Fruit fly (Drosophila melanogaster) whole organism, embryonic: ENCODE data around the gene kdn.

Experiments
- ATbp ChIP-seq: fragments of 200-800 bp; sonication (Bioruptor generic); optimal IDR thresholded peaks from 2 replicates; lab custom pipeline; 2017; ENCODE audit warnings: missing biosample characterization, mild to moderate bottlenecking, missing genetic modification characterization, missing genetic modification reagents
- Abd-B ChIP-seq: fragments of 200-800 bp; sonication (Bioruptor generic); optimal IDR thresholded peaks from 2 replicates; lab custom pipeline; 2018; ENCODE audit warnings: missing biosample characterization, mild to moderate bottlenecking, missing genetic modification characterization, moderate library complexity
- Atf-2 ChIP-seq: fragments of 200-800 bp; sonication (Bioruptor generic); optimal IDR thresholded peaks from 2 replicates; lab custom pipeline; 2016; ENCODE audit warnings: missing biosample characterization, missing genetic modification characterization
- B-H1 ChIP-seq: fragments of 200-800 bp; sonication (Bioruptor generic); IDR thresholded peaks from 3 replicates; pipeline ENCODE4 v1.3.6; 2022; ENCODE audit warnings: missing biosample characterization, missing genetic modification characterization
- Blimp-1 ChIP-seq: fragments of 200-800 bp; sonication (Bioruptor generic); optimal IDR thresholded peaks from 3 replicates; lab custom pipeline; 2018; ENCODE audit warnings: missing biosample characterization, missing genetic modification characterization, mild to moderate bottlenecking, moderate library complexity, missing genetic modification reagents
- C15 ChIP-seq: fragments of 200-800 bp; sonication (Bioruptor generic); IDR thresholded peaks from 3 replicates; pipeline ENCODE4 v1.3.6; 2022; ENCODE audit warnings: missing biosample characterization, missing genetic modification characterization
- CG10267 ChIP-seq: fragments of 200-800 bp; sonication (Bioruptor generic); optimal IDR thresholded peaks from 2 replicates; lab custom pipeline; 2018; ENCODE audit warnings: missing biosample characterization, mild to moderate bottlenecking, missing genetic modification characterization, moderate library complexity
- CG10565 ChIP-seq: fragments of 200-800 bp; sonication (Bioruptor generic); optimal IDR thresholded peaks from 3 replicates; lab custom pipeline; 2016; ENCODE audit warnings: missing biosample characterization, mild to moderate bottlenecking, missing genetic modification characterization
- CG10959 ChIP-seq: fragments of 200-800 bp; sonication (Bioruptor generic); IDR thresholded peaks from 2 replicates; pipeline ENCODE4 v1.3.6; 2022; ENCODE audit warnings: missing biosample characterization, missing genetic modification characterization
- CG11093 ChIP-seq: fragments of 200-800 bp; sonication (Bioruptor generic); IDR thresholded peaks from 3 replicates; pipeline ENCODE4 v1.3.6; 2022; ENCODE audit warnings: missing biosample characterization, missing genetic modification characterization
- CG12104 ChIP-seq: fragments of 200-800 bp; sonication (Bioruptor generic); optimal IDR thresholded peaks from 3 replicates; lab custom pipeline; 2016; ENCODE audit warnings: missing biosample characterization, missing genetic modification characterization
- CG13424 ChIP-seq: fragments of 200-800 bp; sonication (Bioruptor generic); optimal IDR thresholded peaks from 2 replicates; lab custom pipeline; 2019; ENCODE audit warnings: missing biosample characterization, mild to moderate bottlenecking, missing genetic modification characterization, moderate library complexity
- CG13894 ChIP-seq: fragments of 200-800 bp; sonication (Bioruptor generic); optimal IDR thresholded peaks from 3 replicates; lab custom pipeline; 2018; ENCODE audit warnings: missing biosample characterization, mild to moderate bottlenecking, missing genetic modification characterization, moderate library complexity
- CG14050 ChIP-seq: fragments of 200-800 bp; sonication (Bioruptor generic); IDR thresholded peaks from 3 replicates; pipeline ENCODE4 v1.3.6; 2022; ENCODE audit warnings: missing biosample characterization, missing genetic modification characterization
- CG18011 ChIP-seq: fragments of 200-800 bp; sonication (Bioruptor generic); optimal IDR thresholded peaks from 2 replicates; lab custom pipeline; 2017; ENCODE audit warnings: missing biosample characterization, missing genetic modification characterization, mild to moderate bottlenecking, moderate library complexity, missing genotype
- CG31224 ChIP-seq: fragments of 200-800 bp; sonication (Bioruptor generic); IDR thresholded peaks from 2 replicates; pipeline ENCODE4 v1.3.6; 2022; ENCODE audit warnings: missing biosample characterization, missing genetic modification characterization
- CG34422 ChIP-seq: fragments of 200-800 bp; sonication (Bioruptor generic); IDR thresholded peaks from 3 replicates; pipeline ENCODE4 v1.3.6; 2022; ENCODE audit warnings: missing biosample characterization, missing genetic modification characterization
- CG7372 ChIP-seq: fragments of 200-800 bp; sonication (Bioruptor generic); IDR thresholded peaks from 2 replicates; pipeline ENCODE4 v1.3.6; 2022; ENCODE audit warnings: missing biosample characterization, missing genetic modification characterization
- CG9437 ChIP-seq: fragments of 200-800 bp; sonication (Bioruptor generic); optimal IDR thresholded peaks from 2 replicates; lab custom pipeline; 2018; ENCODE audit warnings: missing biosample characterization, mild to moderate bottlenecking, missing genetic modification characterization
- CG9727 ChIP-seq: fragments of 200-800 bp; sonication (Bioruptor generic); optimal IDR thresholded peaks from 3 replicates; lab custom pipeline; 2017; ENCODE audit warnings: missing biosample characterization, mild to moderate bottlenecking, missing genetic modification characterization
- CkIIα-i1 ChIP-seq: fragments of 200-800 bp; sonication (Bioruptor generic); IDR thresholded peaks from 2 replicates; pipeline ENCODE4 v1.3.6; 2022; ENCODE audit warnings: missing biosample characterization, missing genetic modification characterization
- Dad ChIP-seq: fragments of 200-800 bp; sonication (Bioruptor generic); optimal IDR thresholded peaks from 3 replicates; lab custom pipeline; 2016; ENCODE audit warnings: missing biosample characterization, missing genetic modification characterization
- Doc2 ChIP-seq: fragments of 200-800 bp; sonication (Bioruptor generic); IDR thresholded peaks from 2 replicates; pipeline ENCODE4 v1.3.6; 2022; ENCODE audit warnings: missing biosample characterization, missing genetic modification characterization
- H15 ChIP-seq: fragments of 200-800 bp; sonication (Bioruptor generic); IDR thresholded peaks from 3 replicates; pipeline ENCODE4 v1.3.6; 2022; ENCODE audit warnings: missing biosample characterization, missing genetic modification characterization
- HLHmδ ChIP-seq: fragments of 200-800 bp; sonication (Bioruptor generic); optimal IDR thresholded peaks from 2 replicates; lab custom pipeline; 2018; ENCODE audit warnings: missing biosample characterization, mild to moderate bottlenecking, missing genetic modification characterization, moderate library complexity
- HmgD ChIP-seq: fragments of 200-800 bp; sonication (Bioruptor generic); optimal IDR thresholded peaks from 3 replicates; lab custom pipeline; 2016; ENCODE audit warnings: missing biosample characterization, missing genetic modification characterization
- Hmr ChIP-seq: fragments of 200-800 bp; sonication (Bioruptor generic); optimal IDR thresholded peaks from 3 replicates; lab custom pipeline; 2017; ENCODE audit warnings: mild to moderate bottlenecking, missing biosample characterization, missing genetic modification reagents, missing genetic modification characterization
- Hsf ChIP-seq: fragments of 200-800 bp; sonication (Bioruptor generic); optimal IDR thresholded peaks from 3 replicates; lab custom pipeline; 2016; ENCODE audit warnings: missing biosample characterization, missing genetic modification characterization
- Oaz ChIP-seq: fragments of 200-800 bp; sonication (Bioruptor generic); IDR thresholded peaks from 2 replicates; pipeline ENCODE4 v1.3.6; 2022; ENCODE audit warnings: missing biosample characterization, missing genetic modification characterization
- Poxn ChIP-seq: fragments of 200-800 bp; sonication (Bioruptor generic); IDR thresholded peaks from 2 replicates; pipeline ENCODE4 v1.3.6; 2022; ENCODE audit warnings: missing biosample characterization, missing genetic modification characterization
- Sin3A ChIP-seq: fragments of >200 bp; optimal IDR thresholded peaks from 2 replicates; lab custom pipeline; 2018
- Vsx1 ChIP-seq: fragments of 200-800 bp; sonication (Bioruptor generic); optimal IDR thresholded peaks from 2 replicates; lab custom pipeline; 2017; ENCODE audit warnings: missing biosample characterization, mild to moderate bottlenecking, missing genetic modification characterization, missing genetic modification reagents
- abd-A ChIP-seq: fragments of 200-800 bp; sonication (Bioruptor generic); optimal IDR thresholded peaks from 3 replicates; lab custom pipeline; 2019; ENCODE audit warnings: missing biosample characterization, mild to moderate bottlenecking, missing genetic modification characterization, moderate library complexity
- aop ChIP-seq: fragments of 200-800 bp; sonication (Bioruptor generic); IDR thresholded peaks from 2 replicates; pipeline ENCODE4 v1.3.6; 2022; ENCODE audit warnings: missing biosample characterization, missing genetic modification characterization
- ash1 ChIP-seq: fragments of 200-800 bp; sonication (Bioruptor generic); optimal IDR thresholded peaks from 2 replicates; lab custom pipeline; 2018; ENCODE audit warnings: missing biosample characterization, mild to moderate bottlenecking, missing genetic modification characterization
- bigmax ChIP-seq: fragments of 200-800 bp; sonication (Bioruptor generic); optimal IDR thresholded peaks from 2 replicates; lab custom pipeline; 2018; ENCODE audit warnings: missing biosample characterization, mild to moderate bottlenecking, missing genetic modification characterization
- chm ChIP-seq: fragments of 200-800 bp; sonication (Bioruptor generic); IDR thresholded peaks from 2 replicates; pipeline ENCODE4 v1.3.6; 2022; ENCODE audit warnings: missing biosample characterization, missing genetic modification characterization
- croc ChIP-seq: fragments of 200-800 bp; sonication (Bioruptor generic); conservative IDR thresholded peaks from 3 replicates; pipeline ENCODE4 v1.3.6; 2022; ENCODE audit warnings: missing biosample characterization, missing genetic modification characterization
- dati ChIP-seq: fragments of 200-800 bp; sonication (Bioruptor generic); IDR thresholded peaks from 2 replicates; pipeline ENCODE4 v1.3.6; 2022; ENCODE audit warnings: missing biosample characterization, missing genetic modification characterization
- fd3F ChIP-seq: fragments of 200-800 bp; sonication (Bioruptor generic); optimal IDR thresholded peaks from 2 replicates; lab custom pipeline; 2018; ENCODE audit warnings: missing biosample characterization, mild to moderate bottlenecking, missing genetic modification characterization, moderate library complexity
- hth ChIP-seq: fragments of >200 bp; optimal IDR thresholded peaks from 2 replicates; lab custom pipeline; 2017; ENCODE audit warnings: inconsistent platforms
- lola ChIP-seq, 3 experiments: fragments of >200 bp in 2 of 3; fragments of 200-800 bp in 1 of 3; sonication (Bioruptor generic) in 1 of 3; optimal IDR thresholded peaks; 2 replicates each; lab custom pipeline; 2017 to 2019; ENCODE audit warnings: missing biosample characterization in 3 of 3, missing genetic modification characterization in 3 of 3, mild to moderate bottlenecking in 1 of 3, moderate library complexity in 1 of 3
- lov ChIP-seq, 2 experiments: fragments of 200-800 bp in 1 of 2; fragments of >200 bp in 1 of 2; sonication (Bioruptor generic) in 1 of 2; IDR thresholded peaks in 1 of 2; optimal IDR thresholded peaks in 1 of 2; 2 replicates in 1 of 2; 3 replicates in 1 of 2; pipeline versions ENCODE4 v1.3.6 to Lab custom; 2017 to 2022; ENCODE audit warnings: missing biosample characterization in 1 of 2, missing genetic modification characterization in 1 of 2
- mam ChIP-seq: fragments of 200-800 bp; sonication (Bioruptor generic); optimal IDR thresholded peaks from 3 replicates; lab custom pipeline; 2016; ENCODE audit warnings: missing biosample characterization, missing genetic modification characterization
- nom ChIP-seq: fragments of 200-800 bp; sonication (Bioruptor generic); optimal IDR thresholded peaks from 2 replicates; lab custom pipeline; 2017; ENCODE audit warnings: missing biosample characterization, missing genetic modification characterization, mild to moderate bottlenecking, moderate library complexity, missing genetic modification reagents
- odd ChIP-seq: fragments of 200-800 bp; sonication (Bioruptor generic); optimal IDR thresholded peaks from 2 replicates; lab custom pipeline; 2017; ENCODE audit warnings: missing biosample characterization, mild to moderate bottlenecking, missing genetic modification characterization
- p53 ChIP-seq: fragments of 200-800 bp; sonication (Bioruptor generic); optimal IDR thresholded peaks from 2 replicates; lab custom pipeline; 2016; ENCODE audit warnings: missing biosample characterization, missing genetic modification characterization
- pho ChIP-seq: fragments of 200-800 bp; sonication (Bioruptor generic); optimal IDR thresholded peaks from 2 replicates; lab custom pipeline; 2016; ENCODE audit warnings: missing biosample characterization, missing genetic modification characterization
- slp2 ChIP-seq: fragments of 200-800 bp; sonication (Bioruptor generic); optimal IDR thresholded peaks from 2 replicates; lab custom pipeline; 2016; ENCODE audit warnings: missing biosample characterization, missing genetic modification characterization
- ssp ChIP-seq: fragments of 200-800 bp; sonication (Bioruptor generic); IDR thresholded peaks from 2 replicates; pipeline ENCODE4 v1.3.6; 2022; ENCODE audit warnings: missing biosample characterization, missing genetic modification characterization
- twi ChIP-seq: fragments of 200-800 bp; optimal IDR thresholded peaks from 2 replicates; lab custom pipeline; 2019; ENCODE audit warnings: missing biosample characterization, mild to moderate bottlenecking, missing genetic modification characterization, moderate library complexity
- yki ChIP-seq: fragments of >200 bp; optimal IDR thresholded peaks from 3 replicates; lab custom pipeline; 2018

The kdn gene

dm6 chrX:6346926-6347367 lies 3.5 kb upstream of the kdn start, which contains the start of gene CG3847 (continued):
- TF ChIP-seq Hsf (GFP tag; lab: Kevin White, UChicago) (peak; percentile 25), CG7372 (no peak), CG13424 (tag; lab: Kevin White, UChicago) (peak; percentile 18), CG14050 (GFP tag; lab: Robert Waterston, UW) (no peak), lola (GFP tag; optimal IDR thresholded peaks at IDR 0.05; lab: Kevin White, UChicago) (peak in 1 of 3 experiments; percentile 3), CG12104 (GFP tag; lab: Kevin White, UChicago) (no peak), mam (GFP tag; lab: Kevin White, UChicago) (peak; percentile 48), slp2 (no peak), aop (GFP tag; lab: Robert Waterston, UW) (no peak), bigmax (GFP tag; lab: Kevin White, UChicago) (no peak), CG10959 (no peak), Oaz (GFP tag; lab: Robert Waterston, UW) (no peak), ATbp (GFP tag; lab: Kevin White, UChicago) (peak; percentile 26), Dad (GFP tag; lab: Kevin White, UChicago) (peak; percentile 18), odd (GFP tag; lab: Kevin White, UChicago) (no peak), yki (lab: Kevin White, UChicago) (no peak), CG9437 (peak; percentile 22), Sin3A (lab: Kevin White, UChicago) (peak; percentile 80), CG10565 (GFP tag; lab: Kevin White, UChicago) (no peak), dati (GFP tag; lab: Robert Waterston, UW) (no peak), Hmr (GFP tag; lab: Kevin White, UChicago) (peak; percentile 83), Poxn (GFP tag; lab: Robert Waterston, UW) (no peak), CG10267 (peak; percentile 91), Abd-B (GFP tag; lab: Kevin White, UChicago) (no peak), ash1 (no peak), B-H1 (GFP tag; lab: Robert Waterston, UW) (no peak), CG11093 (GFP tag; lab: Robert Waterston, UW) (no peak), chm (peak; percentile 64; the same call in 1 of the 2 replicates), CkIIα-i1 (GFP tag; lab: Robert Waterston, UW) (no peak), lov (optimal IDR thresholded peaks at IDR 0.05; lab: Kevin White, UChicago) (no peak), lov (GFP tag; IDR thresholded peaks at IDR 0.05; lab: Robert Waterston, UW) (0 out of 3 replicates have a peak, but pooled peaks have one; percentile 46), CG31224 (GFP tag; lab: Robert Waterston, UW) (no peak), Blimp-1 (GFP tag; lab: Kevin White, UChicago) (no peak), CG18011 (GFP tag; lab: Kevin White, UChicago) (peak; percentile 56), nom (GFP tag; lab: Kevin White, UChicago) (peak; percentile 43), Atf-2 (no peak), p53 (GFP tag; lab: Kevin White, UChicago) (peak; percentile 19), C15 (GFP tag; lab: Robert Waterston, UW) (no peak), croc (no peak), fd3F (no peak), HmgD (GFP tag; lab: Kevin White, UChicago) (peak; percentile 75), abd-A (peak; percentile 51), ssp (GFP tag; lab: Robert Waterston, UW) (peak; percentile 66), hth (lab: Kevin White, UChicago) (no peak), twi (peak; percentile 37), CG9727 (GFP tag; lab: Kevin White, UChicago) (peak; percentile 43), pho (GFP tag; lab: Kevin White, UChicago) (peak; percentile 61), CG34422 (peak; percentile 38; the same call in 1 of the 3 replicates), Doc2 (GFP tag; lab: Robert Waterston, UW) (no peak), H15 (GFP tag; lab: Robert Waterston, UW) (no peak), CG13894 (tag; lab: Kevin White, UChicago) (peak; percentile 55), HLHmδ (GFP tag; lab: Kevin White, UChicago) (no peak), Vsx1 (GFP tag; lab: Kevin White, UChicago) (no peak)
